Worm (Caenorhabditis elegans) whole organism, L2 larva: ENCODE data around the gene meg-2.

Source experiments
- C34F6.9 ChIP-seq: fragments of 150-350 bp; optimal IDR thresholded peaks from 2 replicates; lab custom pipeline; 2014; ENCODE audit warnings: missing biosample characterization, missing genetic modification characterization
- F13H6.1 ChIP-seq: sonication (generic microtip); optimal IDR thresholded peaks from 2 replicates; lab custom pipeline; 2016; ENCODE audit warnings: missing genetic modification characterization, missing compliant biosample characterization
- R02D3.7 ChIP-seq: fragments of 150-350 bp; optimal IDR thresholded peaks from 2 replicates; lab custom pipeline; 2014; ENCODE audit warnings: missing biosample characterization, missing genetic modification characterization
- Y55F3AM.14 ChIP-seq: fragments of 200-800 bp; sonication (Bioruptor generic); optimal IDR thresholded peaks from 2 replicates; lab custom pipeline; 2018; ENCODE audit warnings: mild to moderate bottlenecking, missing genetic modification characterization, missing compliant biosample characterization
- ZK546.5 ChIP-seq: sonication (generic microtip); optimal IDR thresholded peaks from 2 replicates; lab custom pipeline; 2017; ENCODE audit warnings: missing biosample characterization, missing genetic modification characterization
- alr-1 ChIP-seq: fragments of 150-350 bp; optimal IDR thresholded peaks from 2 replicates; lab custom pipeline; 2014; ENCODE audit warnings: missing biosample characterization, missing genetic modification characterization
- aly-2 ChIP-seq: fragments of 150-350 bp; optimal IDR thresholded peaks from 2 replicates; lab custom pipeline; 2014; ENCODE audit warnings: missing biosample characterization, missing genetic modification characterization
- ama-1 ChIP-seq: fragments of 150-350 bp; optimal IDR thresholded peaks from 2 replicates; lab custom pipeline; 2018; ENCODE audit warnings: inconsistent platforms
- blmp-1 ChIP-seq: sonication (generic microtip); optimal IDR thresholded peaks from 2 replicates; lab custom pipeline; 2017; ENCODE audit warnings: missing genetic modification characterization, mild to moderate bottlenecking, missing compliant biosample characterization, antibody characterized with exemption, moderate library complexity; ENCODE audit not compliant: insufficient read depth
- ceh-16 ChIP-seq: fragments of 150-350 bp; optimal IDR thresholded peaks from 2 replicates; lab custom pipeline; 2014; ENCODE audit warnings: missing biosample characterization, missing genetic modification characterization
- ceh-82 ChIP-seq: fragments of 150-350 bp; optimal IDR thresholded peaks from 2 replicates; lab custom pipeline; 2014; ENCODE audit warnings: missing biosample characterization, missing genetic modification characterization
- crh-2 ChIP-seq: sonication (generic microtip); optimal IDR thresholded peaks from 2 replicates; lab custom pipeline; 2017; ENCODE audit warnings: missing biosample characterization, missing genetic modification characterization
- dmd-4 ChIP-seq: sonication (generic microtip); optimal IDR thresholded peaks from 2 replicates; lab custom pipeline; 2017; ENCODE audit warnings: missing biosample characterization, missing genetic modification characterization
- egl-27 ChIP-seq: sonication (generic microtip); optimal IDR thresholded peaks from 3 replicates; lab custom pipeline; 2017; ENCODE audit warnings: missing biosample characterization, missing genetic modification reagents, missing genetic modification characterization
- elt-1 ChIP-seq: fragments of 150-350 bp; optimal IDR thresholded peaks from 2 replicates; lab custom pipeline; 2014; ENCODE audit warnings: missing biosample characterization, missing genetic modification characterization
- elt-3 ChIP-seq: sonication (generic microtip); optimal IDR thresholded peaks from 2 replicates; lab custom pipeline; 2017; ENCODE audit warnings: missing biosample characterization, missing genetic modification characterization
- fos-1 ChIP-seq: fragments of 150-350 bp; optimal IDR thresholded peaks from 2 replicates; lab custom pipeline; 2014; ENCODE audit warnings: missing biosample characterization, missing genetic modification characterization
- gmeb-1 ChIP-seq: fragments of 150-350 bp; optimal IDR thresholded peaks from 2 replicates; lab custom pipeline; 2014; ENCODE audit warnings: missing biosample characterization, missing genetic modification characterization
- lin-11 ChIP-seq: fragments of 150-350 bp; sonication (generic microtip); optimal IDR thresholded peaks from 2 replicates; lab custom pipeline; 2014; ENCODE audit warnings: missing biosample characterization, missing genetic modification characterization, inconsistent platforms, mixed read lengths
- lsy-2 ChIP-seq, 2 experiments: fragments of 150-350 bp in 1 of 2; sonication (generic microtip) in 1 of 2; optimal IDR thresholded peaks; 2 replicates each; lab custom pipeline; 2014 to 2017; ENCODE audit warnings: missing biosample characterization in 2 of 2, missing genetic modification characterization in 2 of 2
- mab-5 ChIP-seq: fragments of 150-350 bp; optimal IDR thresholded peaks from 2 replicates; lab custom pipeline; 2014; ENCODE audit warnings: missing biosample characterization, missing genetic modification characterization
- mbf-1 ChIP-seq: sonication (generic microtip); optimal IDR thresholded peaks from 2 replicates; lab custom pipeline; 2017; ENCODE audit warnings: missing biosample characterization, missing genetic modification characterization
- mdl-1 ChIP-seq, 2 experiments: fragments of 150-350 bp in 1 of 2; sonication (generic microtip) in 1 of 2; optimal IDR thresholded peaks; 2 replicates each; lab custom pipeline; 2017; ENCODE audit warnings: missing biosample characterization in 2 of 2, missing genetic modification characterization in 2 of 2
- nhr-10 ChIP-seq: sonication (generic microtip); optimal IDR thresholded peaks from 2 replicates; lab custom pipeline; 2017; ENCODE audit warnings: missing biosample characterization, missing genetic modification characterization
- nhr-11 ChIP-seq: fragments of 150-350 bp; optimal IDR thresholded peaks from 2 replicates; lab custom pipeline; 2014; ENCODE audit warnings: missing biosample characterization, missing genetic modification characterization
- nhr-12 ChIP-seq: fragments of 150-350 bp; optimal IDR thresholded peaks from 2 replicates; lab custom pipeline; 2014; ENCODE audit warnings: missing biosample characterization, missing genetic modification characterization
- nhr-129 ChIP-seq: fragments of 150-350 bp; optimal IDR thresholded peaks from 2 replicates; lab custom pipeline; 2014; ENCODE audit warnings: missing biosample characterization, missing genetic modification characterization
- nhr-237 ChIP-seq: fragments of 150-350 bp; optimal IDR thresholded peaks from 2 replicates; lab custom pipeline; 2014; ENCODE audit warnings: missing biosample characterization, missing genetic modification characterization
- nhr-25 ChIP-seq: fragments of 150-350 bp; sonication (generic microtip); optimal IDR thresholded peaks from 3 replicates; lab custom pipeline; 2014; ENCODE audit warnings: missing biosample characterization, missing genetic modification characterization
- nhr-6 ChIP-seq: fragments of 150-350 bp; optimal IDR thresholded peaks from 2 replicates; lab custom pipeline; 2014; ENCODE audit warnings: missing biosample characterization, missing genetic modification characterization
- nhr-77 ChIP-seq: fragments of 150-350 bp; optimal IDR thresholded peaks from 2 replicates; lab custom pipeline; 2014; ENCODE audit warnings: missing biosample characterization, missing genetic modification characterization
- peb-1 ChIP-seq: fragments of 150-350 bp; optimal IDR thresholded peaks from 2 replicates; lab custom pipeline; 2014; ENCODE audit warnings: missing biosample characterization, missing genetic modification characterization
- sem-4 ChIP-seq: fragments of 150-350 bp; optimal IDR thresholded peaks from 2 replicates; lab custom pipeline; 2014; ENCODE audit warnings: missing biosample characterization, missing genetic modification reagents, missing genetic modification characterization
- skn-1 ChIP-seq: sonication (generic microtip); optimal IDR thresholded peaks from 2 replicates; lab custom pipeline; 2017; ENCODE audit warnings: missing biosample characterization, missing genetic modification characterization
- sma-3 ChIP-seq: sonication (generic microtip); optimal IDR thresholded peaks from 2 replicates; lab custom pipeline; 2016; ENCODE audit warnings: missing genetic modification reagents, missing genetic modification characterization, missing compliant biosample characterization
- snpc-4 ChIP-seq: fragments of 150-350 bp; optimal IDR thresholded peaks from 2 replicates; lab custom pipeline; 2014; ENCODE audit warnings: missing biosample characterization, missing genetic modification characterization
- unc-55 ChIP-seq: fragments of 150-350 bp; sonication (generic microtip); optimal IDR thresholded peaks from 3 replicates; lab custom pipeline; 2014; ENCODE audit warnings: missing biosample characterization, missing genetic modification reagents, missing genetic modification characterization
- unc-62 ChIP-seq: fragments of 150-350 bp; optimal IDR thresholded peaks from 2 replicates; lab custom pipeline; 2014; ENCODE audit warnings: missing biosample characterization, missing genetic modification reagents, missing genetic modification characterization
- zag-1 ChIP-seq: fragments of 150-350 bp; optimal IDR thresholded peaks from 2 replicates; lab custom pipeline; 2014; ENCODE audit warnings: missing biosample characterization, missing genetic modification characterization
- ztf-1 ChIP-seq: fragments of 200-800 bp; sonication (Bioruptor generic); conservative IDR thresholded peaks from 2 replicates; pipeline ENCODE4 v1.3.6; 2022; ENCODE audit warnings: missing genetic modification characterization, missing compliant biosample characterization
- ztf-11 ChIP-seq: sonication (generic microtip); optimal IDR thresholded peaks from 2 replicates; lab custom pipeline; 2017; ENCODE audit warnings: missing biosample characterization, missing genetic modification characterization
- ztf-4 ChIP-seq: fragments of 150-350 bp; optimal IDR thresholded peaks from 2 replicates; lab custom pipeline; 2014; ENCODE audit warnings: missing biosample characterization, missing genetic modification characterization

Gene meg-2

DNA sequence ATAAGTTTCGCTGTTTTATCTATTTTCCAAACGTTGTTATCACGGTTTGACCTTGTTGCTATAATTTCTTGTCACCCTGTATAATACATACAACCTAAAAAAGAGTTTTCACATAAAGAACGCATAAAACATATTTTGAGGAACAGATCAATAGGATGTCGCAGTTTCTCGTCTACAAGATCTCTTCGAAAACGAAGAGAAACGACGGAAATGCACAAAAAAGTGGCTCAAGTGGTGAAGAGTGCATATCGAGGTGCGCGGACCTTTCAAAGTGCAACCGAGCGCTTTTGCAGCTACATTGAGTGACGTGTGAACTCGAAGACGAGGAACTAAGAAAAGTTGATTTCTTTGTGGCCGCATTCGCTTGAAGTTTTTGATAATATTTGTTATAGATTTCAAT is 11.6 kb downstream of the meg-2 start, which contains the start of gene Y26E6A.2:
Y26E6A.2 (minus strand) TSS at position 101 of the 400 bp plus-strand sequence.
- TF ChIP-seq nhr-77 (no peak), ztf-1 (GFP tag; lab: Robert Waterston, UW) (no peak), snpc-4 (tag; lab: Kevin White, UChicago) (no peak), nhr-25 (tag; lab: Kevin White, UChicago) (no peak), R02D3.7 (tag; lab: Kevin White, UChicago) (no peak), unc-62 (no peak), egl-27 (tag; lab: Kevin White, UChicago) (no peak), nhr-12 (no peak), lsy-2 (tag; optimal IDR thresholded peaks at IDR 0.05; lab: Kevin White, UChicago) (no peak), mdl-1 (tag; optimal IDR thresholded peaks at IDR 0.05; lab: Kevin White, UChicago) (no peak), sem-4 (tag; lab: Kevin White, UChicago) (no peak), dmd-4 (tag; lab: Kevin White, UChicago) (no peak), sma-3 (GFP tag; lab: Kevin White, UChicago) (no peak), ztf-4 (tag; lab: Kevin White, UChicago) (no peak), elt-3 (tag; lab: Kevin White, UChicago) (no peak)

DNA sequence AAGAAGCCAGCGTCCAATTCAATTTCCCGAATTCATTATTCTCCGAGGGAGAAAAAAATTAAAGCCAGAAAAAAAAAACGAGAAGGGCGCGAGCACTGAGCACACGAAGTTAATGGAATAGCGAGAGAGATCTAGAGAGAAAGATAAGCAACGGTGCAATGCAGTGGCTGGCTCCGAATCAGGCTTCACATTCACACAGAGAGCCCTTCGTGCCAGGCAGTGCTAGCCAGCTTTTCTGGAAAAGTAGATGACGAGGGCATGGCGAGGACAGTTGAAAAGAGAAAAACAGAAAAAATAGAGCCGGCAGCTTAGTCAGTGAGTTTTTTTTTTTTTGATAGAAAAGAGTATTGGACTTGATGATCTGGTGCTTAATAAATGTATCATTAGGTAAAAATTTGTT is 12.3 kb downstream of the meg-2 start:
- TF ChIP-seq nhr-25 (tag; lab: Kevin White, UChicago), result no peak
- TF ChIP-seq ztf-1 (GFP tag; lab: Robert Waterston, UW), result no peak
- TF ChIP-seq lsy-2 (tag; optimal IDR thresholded peaks at IDR 0.05; lab: Kevin White, UChicago), result peak in 1 of 2 experiments; percentile 25
- TF ChIP-seq mbf-1, result no peak
- TF ChIP-seq C34F6.9 (tag; lab: Kevin White, UChicago), result no peak
- TF ChIP-seq lin-11 (tag; lab: Kevin White, UChicago), result peak; percentile 62

DNA sequence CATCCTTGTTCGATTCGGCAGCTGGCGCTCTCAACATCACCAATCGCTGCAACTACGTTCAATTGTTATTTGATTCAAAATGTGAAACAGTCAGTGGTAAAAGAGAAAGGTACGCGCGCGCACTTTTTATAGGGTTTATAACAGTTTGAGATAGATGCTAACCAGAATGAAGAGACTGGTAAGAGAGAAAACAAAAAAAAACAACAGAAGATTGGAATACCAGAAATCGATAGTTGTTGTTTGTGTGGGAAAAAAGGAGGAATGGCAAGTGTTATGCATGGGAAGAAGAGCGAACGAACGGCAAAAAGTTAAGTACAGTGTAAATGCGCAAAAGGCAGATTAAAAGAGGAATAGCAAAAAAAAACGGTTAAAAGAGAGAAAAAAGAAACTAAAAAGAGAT is 16.1 kb downstream of the meg-2 start, which contains the start of gene Y26E6A.3:
Y26E6A.3 (minus strand) TSS at position 101 of the 400 bp plus-strand sequence.
- TF ChIP-seq F13H6.1 (tag; lab: Kevin White, UChicago) (no peak), Y55F3AM.14 (no peak), skn-1 (no peak), nhr-6 (no peak), ama-1 (lab: Kevin White, UChicago) (no peak), ztf-11 (tag; lab: Kevin White, UChicago) (no peak), elt-3 (tag; lab: Kevin White, UChicago) (no peak), nhr-10 (tag; lab: Kevin White, UChicago) (no peak), mab-5 (tag; lab: Kevin White, UChicago) (no peak), sma-3 (GFP tag; lab: Kevin White, UChicago) (no peak), snpc-4 (tag; lab: Kevin White, UChicago) (no peak), nhr-237 (no peak), aly-2 (no peak), dmd-4 (tag; lab: Kevin White, UChicago) (no peak), nhr-11 (no peak), elt-1 (no peak), fos-1 (tag; lab: Kevin White, UChicago) (no peak)

DNA sequence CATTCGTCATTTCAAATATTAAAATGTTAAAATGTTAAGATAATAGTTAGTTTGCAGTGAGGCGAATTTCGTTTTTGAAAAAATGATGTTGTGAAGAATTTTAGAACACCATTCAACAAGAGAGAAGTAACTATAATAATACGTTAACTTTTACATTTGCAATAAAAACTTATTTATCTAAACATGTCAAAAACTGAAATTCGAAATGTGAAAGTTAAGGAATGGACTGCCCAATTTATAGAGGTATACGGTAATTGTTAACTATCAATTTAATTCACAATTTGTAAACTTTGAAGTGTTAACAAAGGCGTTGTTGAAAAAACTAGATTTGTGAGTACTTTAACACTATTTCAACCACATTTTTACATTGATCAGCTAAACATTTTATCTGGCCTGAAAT is 22.2 kb downstream of the meg-2 start:
- no peak for TF ChIP-seq ceh-16
- no peak for TF ChIP-seq nhr-77
- TF ChIP-seq nhr-12, result no peak
- no peak for TF ChIP-seq mab-5 (tag; lab: Kevin White, UChicago)
- TF ChIP-seq gmeb-1 (tag; lab: Kevin White, UChicago), result no peak
- TF ChIP-seq sem-4 (tag; lab: Kevin White, UChicago), result no peak
- TF ChIP-seq unc-55 (GFP tag; lab: Kevin White, UChicago), result no peak
- TF ChIP-seq ZK546.5 (tag; lab: Kevin White, UChicago), result no peak
- TF ChIP-seq ceh-82 (tag; lab: Kevin White, UChicago), result no peak
- no peak for TF ChIP-seq elt-3 (tag; lab: Kevin White, UChicago)
- no peak for TF ChIP-seq mbf-1
- TF ChIP-seq alr-1 (tag; lab: Kevin White, UChicago), result no peak

ce11 chrX:13903328-13903727 is 22.6 kb downstream of the meg-2 start, which contains the start of gene sra-39:
TSS of gene sra-39 (minus strand) at chrX:13903428.
- TF ChIP-seq blmp-1 (tag; lab: Kevin White, UChicago), result no peak
- no peak for TF ChIP-seq lsy-2 (tag; optimal IDR thresholded peaks at IDR 0.05; lab: Kevin White, UChicago)
- no peak for TF ChIP-seq F13H6.1 (tag; lab: Kevin White, UChicago)
- no peak for TF ChIP-seq peb-1
- no peak for TF ChIP-seq elt-3 (tag; lab: Kevin White, UChicago)
- TF ChIP-seq ama-1 (lab: Kevin White, UChicago), result no peak
- TF ChIP-seq nhr-6, result no peak
- TF ChIP-seq crh-2, result no peak
- TF ChIP-seq egl-27 (tag; lab: Kevin White, UChicago), result no peak
- TF ChIP-seq mdl-1 (tag; optimal IDR thresholded peaks at IDR 0.05; lab: Kevin White, UChicago), result no peak
- no peak for TF ChIP-seq zag-1
- no peak for TF ChIP-seq unc-62
- no peak for TF ChIP-seq nhr-129 (tag; lab: Kevin White, UChicago)
- no peak for TF ChIP-seq nhr-25 (tag; lab: Kevin White, UChicago)
- TF ChIP-seq nhr-12, result no peak
- TF ChIP-seq nhr-11, result no peak
- no peak for TF ChIP-seq sma-3 (GFP tag; lab: Kevin White, UChicago)
- no peak for TF ChIP-seq lin-11 (tag; lab: Kevin White, UChicago)
- TF ChIP-seq, all 48 proteins: peak for 0
